Fruit fly (Drosophila melanogaster): ENCODE measurements around the gene CG5984.

DNA sequence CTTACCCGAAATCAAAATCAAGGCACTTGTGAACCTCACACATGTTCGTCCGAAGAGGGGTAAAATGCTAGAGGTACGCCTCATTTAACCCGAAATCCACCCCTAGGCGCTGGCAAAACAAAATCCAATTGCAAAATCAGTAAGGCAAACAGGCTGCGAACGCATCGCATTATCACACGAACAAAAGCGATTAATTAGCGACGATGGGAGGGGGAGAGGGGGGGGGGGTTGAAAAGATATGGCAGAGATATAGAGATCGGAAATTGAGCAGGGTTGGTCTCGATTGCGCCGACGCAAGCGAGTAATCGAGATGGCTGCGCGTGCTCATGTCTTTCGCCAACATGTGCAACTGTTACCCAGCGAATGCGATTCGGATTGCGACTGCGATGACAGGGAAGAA lies 50.9 kb downstream of the CG5984 start:
- no peak for TF ChIP-seq CkIIα-i1 (GFP tag; IDR thresholded peaks at IDR 0.05)
- TF ChIP-seq hth (optimal IDR thresholded peaks at IDR 0.05), result no peak
- no peak for TF ChIP-seq B-H1 (GFP tag; IDR thresholded peaks at IDR 0.05)
- TF ChIP-seq CG10274 (GFP tag; optimal IDR thresholded peaks at IDR 0.05), result no peak
- no peak for TF ChIP-seq CG4707 (GFP tag; optimal IDR thresholded peaks at IDR 0.05)
- TF ChIP-seq Meics (GFP tag; optimal IDR thresholded peaks at IDR 0.05), result no peak
- no peak for TF ChIP-seq YL-1 (GFP tag; optimal IDR thresholded peaks at IDR 0.05)
- TF ChIP-seq ato (GFP tag; IDR thresholded peaks at IDR 0.05; ENCODE audit: partially characterized antibody), result no peak
- TF ChIP-seq unc-4 (GFP tag; IDR thresholded peaks at IDR 0.05; ENCODE audit: partially characterized antibody), result no peak
- TF ChIP-seq CHES-1-like (GFP tag; optimal IDR thresholded peaks at IDR 0.05), result no peak
- no peak for TF ChIP-seq CG10366 (GFP tag; IDR thresholded peaks at IDR 0.05)
